Worm (Caenorhabditis elegans): Measurements from ENCODE around the gene golg-2.

The golg-2 gene

ce11 chrII:5014399-5014798 lies 25.5 kb downstream of the golg-2 start, which contains the start of gene F59A6.2:
F59A6.2 (plus strand) TSS chrII:5014699.
- TF ChIP-seq nhr-43 (tag; optimal IDR thresholded peaks at IDR 0.05; ENCODE audit: poor library complexity, severe bottlenecking) (no peak), aly-2 (tag; optimal IDR thresholded peaks at IDR 0.05) (no peak), jun-1 (tag; optimal IDR thresholded peaks at IDR 0.05) (no peak), fkh-10 (GFP tag; optimal IDR thresholded peaks at IDR 0.05) (no peak), nhr-237 (tag; optimal IDR thresholded peaks at IDR 0.05) (no peak), fos-1 (tag; optimal IDR thresholded peaks at IDR 0.05) (no peak), R02D3.7 (tag; optimal IDR thresholded peaks at IDR 0.05) (no peak), mml-1 (tag; optimal IDR thresholded peaks at IDR 0.05) (no peak), nhr-25 (tag; optimal IDR thresholded peaks at IDR 0.05) (no peak), nhr-28 (tag; optimal IDR thresholded peaks at IDR 0.05) (no peak), ztf-11 (tag; optimal IDR thresholded peaks at IDR 0.05) (no peak), hmg-11 (tag; optimal IDR thresholded peaks at IDR 0.05) (no peak)

- TF ChIP-seq ZK546.5 (tag; optimal IDR thresholded peaks at IDR 0.05): no peak
- TF ChIP-seq mml-1 (tag; optimal IDR thresholded peaks at IDR 0.05): no peak
- TF ChIP-seq nhr-43 (tag; optimal IDR thresholded peaks at IDR 0.05; ENCODE audit: poor library complexity, severe bottlenecking): no peak
- TF ChIP-seq nhr-12 (tag; optimal IDR thresholded peaks at IDR 0.05): no peak
- TF ChIP-seq nhr-25 (tag; optimal IDR thresholded peaks at IDR 0.05): no peak
- no peak for TF ChIP-seq tbx-2 (tag; optimal IDR thresholded peaks at IDR 0.05)
- no peak for TF ChIP-seq fkh-2 (tag; optimal IDR thresholded peaks at IDR 0.05)
- no peak for TF ChIP-seq ceh-28 (tag; optimal IDR thresholded peaks at IDR 0.05)
Observed at ce11 chrII:5011978-5012377, 27.9 kb downstream of the golg-2 start, which contains the start of gene F59A6.12. F59A6.12 (minus strand) TSS chrII:5012078.

ce11 chrII:5008033-5008432 lies 31.9 kb downstream of the golg-2 start, which contains the start of gene F59A6.3:
F59A6.3 (plus strand) TSS chrII:5008333.
- TF ChIP-seq jun-1 (tag; optimal IDR thresholded peaks at IDR 0.05): no peak
- no peak for TF ChIP-seq eor-1 (tag; optimal IDR thresholded peaks at IDR 0.05)
- no peak for TF ChIP-seq ztf-4 (tag; optimal IDR thresholded peaks at IDR 0.05)
- TF ChIP-seq nhr-11 (tag; optimal IDR thresholded peaks at IDR 0.05): no peak
- no peak for TF ChIP-seq skn-1 (tag; optimal IDR thresholded peaks at IDR 0.05)
- no peak for TF ChIP-seq aly-2 (tag; optimal IDR thresholded peaks at IDR 0.05)
- TF ChIP-seq daf-12 (tag; optimal IDR thresholded peaks at IDR 0.05): no peak
- TF ChIP-seq nhr-43 (tag; optimal IDR thresholded peaks at IDR 0.05; ENCODE audit: poor library complexity, severe bottlenecking): no peak

DNA sequence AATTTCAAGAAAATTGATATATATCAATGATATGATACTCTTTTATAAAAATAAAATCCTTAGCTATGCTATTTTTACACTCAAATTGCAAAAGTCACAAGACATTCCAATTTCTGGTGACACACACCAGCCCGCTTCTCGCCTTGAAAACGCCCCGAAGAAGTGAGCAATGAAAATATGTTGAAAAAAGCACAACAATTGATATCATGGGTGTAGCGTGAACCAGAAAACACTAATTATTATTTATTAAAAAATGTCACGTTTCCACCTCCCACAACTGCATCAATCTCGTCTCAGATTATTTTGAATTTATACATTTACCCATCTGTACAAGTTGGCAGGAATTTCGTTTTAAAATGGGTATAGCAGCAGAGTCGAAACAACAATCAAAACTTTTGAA lies 35.1 kb downstream of the golg-2 start, which contains the start of gene F59A6.4:
Gene F59A6.4, plus strand, starts transcription at position 301 of the 400 bp plus-strand sequence.
- TF ChIP-seq pqm-1 (tag; optimal IDR thresholded peaks at IDR 0.05) (no peak), pha-4 (tag; optimal IDR thresholded peaks at IDR 0.05) (no peak), mml-1 (tag; optimal IDR thresholded peaks at IDR 0.05) (no peak), nhr-67 (tag; optimal IDR thresholded peaks at IDR 0.05) (no peak), fos-1 (tag; optimal IDR thresholded peaks at IDR 0.05) (no peak), eor-1 (tag; optimal IDR thresholded peaks at IDR 0.05) (no peak), lin-39 (tag; optimal IDR thresholded peaks at IDR 0.05) (no peak)

ce11 chrII:5003660-5004059 lies 36.2 kb downstream of the golg-2 start, which contains the start of gene F59A6.10:
F59A6.10 (plus strand) TSS chrII:5003960.
- no peak for TF ChIP-seq pha-4 (tag; optimal IDR thresholded peaks at IDR 0.05)
- no peak for TF ChIP-seq nhr-237 (tag; optimal IDR thresholded peaks at IDR 0.05)
- TF ChIP-seq nhr-28 (tag; optimal IDR thresholded peaks at IDR 0.05): no peak
- no peak for TF ChIP-seq eor-1 (tag; optimal IDR thresholded peaks at IDR 0.05)
- no peak for TF ChIP-seq mml-1 (tag; optimal IDR thresholded peaks at IDR 0.05)
- no peak for TF ChIP-seq fos-1 (tag; optimal IDR thresholded peaks at IDR 0.05)
- no peak for TF ChIP-seq hmg-11 (tag; optimal IDR thresholded peaks at IDR 0.05)
- no peak for TF ChIP-seq egl-27 (tag; optimal IDR thresholded peaks at IDR 0.05)
- no peak for TF ChIP-seq ceh-9 (tag; optimal IDR thresholded peaks at IDR 0.05)
- TF ChIP-seq nhr-43 (tag; optimal IDR thresholded peaks at IDR 0.05; ENCODE audit: poor library complexity, severe bottlenecking): no peak
- no peak for TF ChIP-seq nhr-23 (tag; optimal IDR thresholded peaks at IDR 0.05)
- TF ChIP-seq nhr-77 (tag; optimal IDR thresholded peaks at IDR 0.05): no peak
- no peak for TF ChIP-seq elt-2 (tag; optimal IDR thresholded peaks at IDR 0.05)
- TF ChIP-seq sea-2 (GFP tag; optimal IDR thresholded peaks at IDR 0.05): no peak

- TF ChIP-seq ceh-9 (tag; optimal IDR thresholded peaks at IDR 0.05) (no peak), nhr-77 (tag; optimal IDR thresholded peaks at IDR 0.05) (no peak), sea-2 (GFP tag; optimal IDR thresholded peaks at IDR 0.05) (no peak), lsy-12 (tag; optimal IDR thresholded peaks at IDR 0.05) (no peak), ama-1 (optimal IDR thresholded peaks at IDR 0.05) (no peak), pqm-1 (tag; optimal IDR thresholded peaks at IDR 0.05) (no peak), jun-1 (tag; optimal IDR thresholded peaks at IDR 0.05) (no peak), elt-3 (tag; optimal IDR thresholded peaks at IDR 0.05) (no peak), ceh-82 (tag; optimal IDR thresholded peaks at IDR 0.05) (no peak), zag-1 (tag; optimal IDR thresholded peaks at IDR 0.05) (no peak), snpc-4 (tag; optimal IDR thresholded peaks at IDR 0.05) (no peak), fkh-10 (GFP tag; optimal IDR thresholded peaks at IDR 0.05) (no peak), mdl-1 (tag; optimal IDR thresholded peaks at IDR 0.05) (no peak), ceh-16 (tag; optimal IDR thresholded peaks at IDR 0.05) (no peak), R02D3.7 (tag; optimal IDR thresholded peaks at IDR 0.05) (no peak)
Observed at ce11 chrII:5001866-5002265, 38.0 kb downstream of the golg-2 start.

Data from whole organism, L3 larva.